Worm (Caenorhabditis elegans): Measurements from ENCODE around the gene sru-4.

DNA sequence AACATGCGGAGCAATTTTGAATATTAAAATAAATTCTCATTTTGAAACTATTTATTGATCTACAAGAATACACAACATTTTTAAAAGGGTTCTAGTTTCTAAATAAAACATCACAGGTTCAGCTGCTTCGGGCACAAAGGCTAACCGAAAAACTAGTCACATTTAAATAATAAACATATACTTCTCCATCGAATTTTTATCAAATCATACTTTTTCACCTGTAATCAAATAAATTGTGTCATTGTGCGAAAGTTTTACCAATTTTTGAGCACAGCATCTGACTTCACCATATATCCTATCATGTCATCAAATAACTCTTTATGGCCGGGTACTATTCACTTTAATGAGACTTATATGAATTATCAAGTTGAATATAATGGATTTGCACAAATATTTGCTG is 7.9 kb upstream of the sru-4 start, which contains the start of gene sru-6:
- TF ChIP-seq aha-1 (tag) (no peak), skn-1 (tag; optimal IDR thresholded peaks at IDR 0.05) (no peak), lin-1 (GFP tag; IDR thresholded peaks at IDR 0.05) (no peak), nhr-25 (tag; optimal IDR thresholded peaks at IDR 0.05; ENCODE audit: borderline replicate concordance, insufficient read depth) (no peak), mdl-1 (tag; optimal IDR thresholded peaks at IDR 0.05) (no peak), cey-2 (tag; optimal IDR thresholded peaks at IDR 0.05; ENCODE audit: borderline replicate concordance, insufficient read depth) (no peak), lsy-2 (tag; optimal IDR thresholded peaks at IDR 0.05) (no peak), F49E8.2 (tag; optimal IDR thresholded peaks at IDR 0.05; ENCODE audit: borderline replicate concordance) (no peak), aly-2 (tag; optimal IDR thresholded peaks at IDR 0.05) (no peak), F26F4.8 (GFP tag; conservative IDR thresholded peaks at IDR 0.05) (no peak), nhr-11 (tag; optimal IDR thresholded peaks at IDR 0.05) (no peak), fos-1 (tag; optimal IDR thresholded peaks at IDR 0.05) (no peak)

Data from whole organism, L4 larva.